Fruit fly (Drosophila melanogaster): ENCODE measurements around the gene CG17650.

- no peak for TF ChIP-seq Sin3A (optimal IDR thresholded peaks at IDR 0.05)
- no peak for TF ChIP-seq h (optimal IDR thresholded peaks at IDR 0.05)
- no peak for TF ChIP-seq ttk (optimal IDR thresholded peaks at IDR 0.05)
Observed at dm6 chr2L:1715699-1716333, 43.1 kb downstream of the CG17650 start, which contains the start of gene frtz.

All from Kc167 (cell line).